Worm (Caenorhabditis elegans): ENCODE measurements around the gene str-71.

- TF ChIP-seq mxl-1 (tag; optimal IDR thresholded peaks at IDR 0.05) (no peak), lin-26 (GFP tag; IDR thresholded peaks at IDR 0.05) (no peak), atf-7 (tag; optimal IDR thresholded peaks at IDR 0.05) (no peak), him-1 (tag; optimal IDR thresholded peaks at IDR 0.05) (no peak), cebp-1 (GFP tag; IDR thresholded peaks at IDR 0.05) (no peak), cebp-1 (tag; optimal IDR thresholded peaks at IDR 0.05) (no peak), F22D6.2 (tag; optimal IDR thresholded peaks at IDR 0.05) (no peak), ztf-28 (GFP tag; IDR thresholded peaks at IDR 0.05) (no peak), nhr-27 (tag; optimal IDR thresholded peaks at IDR 0.05) (no peak)
These were observed 44.6 kb upstream of the str-71 start for ce11 chrV:15503603-15504002.

All from whole organism, young adult.